Fruit fly (Drosophila melanogaster): ENCODE results near the gene Sol1.

Gene Sol1

dm6 chr3R:12398620-12399247 is 12.7 kb downstream of the Sol1 start, which contains the start of gene Cyp9f3:
Gene Cyp9f3, minus strand, starts transcription at chr3R:12398929.
- TF ChIP-seq CG12605 (GFP tag; IDR thresholded peaks at IDR 0.05) (no peak), CG8159 (tag; optimal IDR thresholded peaks at IDR 0.05) (no peak), CG34367 (tag; optimal IDR thresholded peaks at IDR 0.05) (no peak), Pif1A (GFP tag; optimal IDR thresholded peaks at IDR 0.05) (no peak), CG32121 (GFP tag; IDR thresholded peaks at IDR 0.05) (no peak), CG17806 (tag; optimal IDR thresholded peaks at IDR 0.05) (no peak), Pif1B (GFP tag; optimal IDR thresholded peaks at IDR 0.05) (no peak), D1 (tag; optimal IDR thresholded peaks at IDR 0.05) (no peak), rn (GFP tag; IDR thresholded peaks at IDR 0.05) (no peak), Ets98B (GFP tag; IDR thresholded peaks at IDR 0.05) (no peak), CG9948 (tag; optimal IDR thresholded peaks at IDR 0.05) (no peak), CG14655 (GFP tag; optimal IDR thresholded peaks at IDR 0.05) (no peak), gl (tag; optimal IDR thresholded peaks at IDR 0.05) (no peak), Snoo (tag; optimal IDR thresholded peaks at IDR 0.05) (no peak), fd96Ca (GFP tag; IDR thresholded peaks at IDR 0.05) (no peak), CG13204 (GFP tag; optimal IDR thresholded peaks at IDR 0.05) (no peak), CG4496 (GFP tag; IDR thresholded peaks at IDR 0.05) (no peak), CG15710 (tag; optimal IDR thresholded peaks at IDR 0.05) (no peak)

DNA sequence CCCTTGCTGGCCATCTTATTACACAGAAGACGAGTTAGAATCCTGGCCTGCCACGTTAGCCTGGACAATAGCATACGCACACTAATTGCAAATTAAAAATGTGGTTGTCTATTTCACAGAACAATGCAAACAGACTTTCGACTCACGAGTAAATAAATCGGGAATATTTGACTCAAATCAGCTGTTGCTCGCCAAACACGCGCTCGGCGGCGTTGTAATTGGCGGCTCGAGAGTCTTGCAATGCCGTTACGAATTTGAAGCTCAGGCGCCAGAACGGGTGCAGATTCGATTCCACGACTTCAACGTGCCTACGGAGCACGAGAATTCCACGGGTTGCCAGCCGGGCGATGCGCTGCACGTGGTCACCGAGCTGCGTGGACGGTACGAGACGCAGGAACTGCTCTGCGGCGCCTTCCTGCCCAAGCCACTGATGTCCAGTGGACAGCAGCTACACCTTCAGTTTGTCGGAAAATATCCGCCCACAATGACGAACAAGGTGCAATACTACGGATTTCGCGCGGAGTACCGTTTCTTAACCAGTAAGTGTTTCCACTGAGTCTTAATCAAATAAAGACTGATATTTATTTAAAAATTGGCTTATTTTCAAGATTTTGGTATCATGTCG is 15.7 kb downstream of the Sol1 start, which contains the start of gene DNAlig3:
Gene DNAlig3 (minus strand): TSS at position 168 of the 625 bp plus-strand sequence.
- TF ChIP-seq gl (tag; optimal IDR thresholded peaks at IDR 0.05) (no peak), CG8159 (tag; optimal IDR thresholded peaks at IDR 0.05) (no peak), CG12605 (GFP tag; IDR thresholded peaks at IDR 0.05) (peak; percentile 35; the same call in 1 of the 2 replicates), Pif1A (GFP tag; optimal IDR thresholded peaks at IDR 0.05) (no peak)

- peak; percentile 96 for TF ChIP-seq CG12605 (GFP tag; IDR thresholded peaks at IDR 0.05)
- peak; percentile 98 for TF ChIP-seq Snoo (tag; optimal IDR thresholded peaks at IDR 0.05)
- peak; percentile 93 for TF ChIP-seq CG32121 (GFP tag; IDR thresholded peaks at IDR 0.05)
- TF ChIP-seq fd96Ca (GFP tag; IDR thresholded peaks at IDR 0.05): peak; percentile 84
- TF ChIP-seq D1 (tag; optimal IDR thresholded peaks at IDR 0.05): peak; percentile 99
- TF ChIP-seq Pif1A (GFP tag; optimal IDR thresholded peaks at IDR 0.05): peak; percentile 95
- peak; percentile 100 for TF ChIP-seq CG8301 (tag; optimal IDR thresholded peaks at IDR 0.05)
- TF ChIP-seq gl (tag; optimal IDR thresholded peaks at IDR 0.05): peak; percentile 93
- TF ChIP-seq CG34367 (tag; optimal IDR thresholded peaks at IDR 0.05): peak; percentile 98
- TF ChIP-seq Pif1B (GFP tag; optimal IDR thresholded peaks at IDR 0.05): peak; percentile 97
- TF ChIP-seq CG13204 (GFP tag; optimal IDR thresholded peaks at IDR 0.05): no peak
- peak; percentile 84 for TF ChIP-seq rn (GFP tag; IDR thresholded peaks at IDR 0.05)
- TF ChIP-seq CG9948 (tag; optimal IDR thresholded peaks at IDR 0.05): peak; percentile 98
- peak; percentile 96 for TF ChIP-seq Ets98B (GFP tag; IDR thresholded peaks at IDR 0.05)
- TF ChIP-seq CG4496 (GFP tag; IDR thresholded peaks at IDR 0.05): no peak
- TF ChIP-seq CG10348 (GFP tag; IDR thresholded peaks at IDR 0.05): no peak
- peak; percentile 97 for TF ChIP-seq CG15710 (tag; optimal IDR thresholded peaks at IDR 0.05)
- peak; percentile 100 for TF ChIP-seq CG8159 (tag; optimal IDR thresholded peaks at IDR 0.05)
- TF ChIP-seq EcR (GFP tag; optimal IDR thresholded peaks at IDR 0.05): peak; percentile 22
- TF ChIP-seq CG14655 (GFP tag; optimal IDR thresholded peaks at IDR 0.05): peak; percentile 95
- peak; percentile 97 for TF ChIP-seq CG17806 (tag; optimal IDR thresholded peaks at IDR 0.05)
These were observed 16.9 kb downstream of the Sol1 start for dm6 chr3R:12402935-12403334.

dm6 chr3R:12405134-12405533 is 19.1 kb downstream of the Sol1 start:
- no peak for TF ChIP-seq CG17806 (tag; optimal IDR thresholded peaks at IDR 0.05)
- TF ChIP-seq Pif1A (GFP tag; optimal IDR thresholded peaks at IDR 0.05): no peak
- no peak for TF ChIP-seq CG13204 (GFP tag; optimal IDR thresholded peaks at IDR 0.05)
- no peak for TF ChIP-seq CG9948 (tag; optimal IDR thresholded peaks at IDR 0.05)
- no peak for TF ChIP-seq Pif1B (GFP tag; optimal IDR thresholded peaks at IDR 0.05)
- no peak for TF ChIP-seq CG10348 (GFP tag; IDR thresholded peaks at IDR 0.05)
- no peak for TF ChIP-seq D1 (tag; optimal IDR thresholded peaks at IDR 0.05)
- TF ChIP-seq CG15710 (tag; optimal IDR thresholded peaks at IDR 0.05): no peak
- no peak for TF ChIP-seq CG14655 (GFP tag; optimal IDR thresholded peaks at IDR 0.05)
- no peak for TF ChIP-seq rn (GFP tag; IDR thresholded peaks at IDR 0.05)
- TF ChIP-seq CG12605 (GFP tag; IDR thresholded peaks at IDR 0.05): no peak
- TF ChIP-seq CG34367 (tag; optimal IDR thresholded peaks at IDR 0.05): no peak
- no peak for TF ChIP-seq CG8301 (tag; optimal IDR thresholded peaks at IDR 0.05)
- no peak for TF ChIP-seq Snoo (tag; optimal IDR thresholded peaks at IDR 0.05)
- no peak for TF ChIP-seq EcR (GFP tag; optimal IDR thresholded peaks at IDR 0.05)
- no peak for TF ChIP-seq Ets98B (GFP tag; IDR thresholded peaks at IDR 0.05)
- TF ChIP-seq CG8159 (tag; optimal IDR thresholded peaks at IDR 0.05): no peak

- TF ChIP-seq CG12605 (GFP tag; IDR thresholded peaks at IDR 0.05) (no peak), CG9948 (tag; optimal IDR thresholded peaks at IDR 0.05) (no peak)
These were observed 19.8 kb downstream of the Sol1 start, which contains the start of gene Cyp9f2 for dm6 chr3R:12405928-12406234. Gene Cyp9f2, minus strand, starts transcription at chr3R:12406028.
